Worm (Caenorhabditis elegans): ENCODE data around the gene cnp-3.

DNA sequence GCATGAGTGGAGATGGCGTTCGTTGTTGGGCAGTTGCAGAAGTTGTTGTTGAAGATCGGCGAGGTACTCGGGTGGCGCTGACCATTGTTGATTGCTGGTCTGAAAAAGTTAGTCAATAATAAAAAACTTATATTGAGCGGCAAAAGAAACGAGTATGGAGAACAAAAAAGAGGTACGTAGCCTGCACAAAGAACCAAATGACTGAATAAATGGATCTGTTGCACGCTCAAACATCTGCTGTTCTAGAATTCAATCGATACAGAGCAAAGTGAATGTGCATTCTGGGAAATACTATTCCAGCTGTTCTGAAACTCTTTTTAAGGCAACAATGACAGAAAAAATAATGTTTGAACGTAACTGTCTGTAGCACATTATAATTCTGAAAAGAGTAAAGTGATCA is 37.3 kb downstream of the cnp-3 start, which contains the start of gene lido-2:
- TF ChIP-seq nhr-28 (tag; optimal IDR thresholded peaks at IDR 0.05) = no peak
- TF ChIP-seq fkh-10 (GFP tag; optimal IDR thresholded peaks at IDR 0.05) = no peak
- TF ChIP-seq nhr-237 (tag; optimal IDR thresholded peaks at IDR 0.05) = no peak

Data from whole organism, L1 larva.